Worm (Caenorhabditis elegans) whole organism, young adult: Measurements from ENCODE around the gene yars-2.

Source experiments
- B0035.1 ChIP-seq: sonication (generic microtip); optimal IDR thresholded peaks from 2 replicates; lab custom pipeline; 2016; ENCODE audit warnings: missing genetic modification characterization, mild to moderate bottlenecking, missing compliant biosample characterization, missing genotype, missing genetic modification reagents
- B0336.3 ChIP-seq: fragments of 200-800 bp; sonication (Bioruptor generic); IDR thresholded peaks from 2 replicates; pipeline ENCODE4 v1.3.6; 2022; ENCODE audit warnings: missing genetic modification characterization, missing compliant biosample characterization
- C17E4.6 ChIP-seq: fragments of 200-800 bp; sonication (Bioruptor generic); IDR thresholded peaks from 2 replicates; pipeline ENCODE4 v1.3.6; 2022; ENCODE audit warnings: missing genetic modification reagents, missing genetic modification characterization, missing compliant biosample characterization
- D2030.7 ChIP-seq: fragments of 200-800 bp; sonication (Bioruptor generic); IDR thresholded peaks from 2 replicates; pipeline ENCODE4 v1.3.6; 2022; ENCODE audit warnings: missing genetic modification reagents, missing genetic modification characterization, missing compliant biosample characterization
- F23B12.7 ChIP-seq: sonication (generic microtip); optimal IDR thresholded peaks from 2 replicates; lab custom pipeline; 2017; ENCODE audit warnings: missing genetic modification characterization, mild to moderate bottlenecking, missing compliant biosample characterization, antibody characterized with exemption, moderate library complexity; ENCODE audit not compliant: insufficient read depth
- F33H1.4 ChIP-seq: fragments of 200-800 bp; sonication (Bioruptor generic); IDR thresholded peaks from 2 replicates; pipeline ENCODE4 v1.3.6; 2022; ENCODE audit warnings: missing genetic modification reagents, missing genetic modification characterization, missing compliant biosample characterization
- K11D2.4 ChIP-seq: fragments of 200-800 bp; sonication (Bioruptor generic); IDR thresholded peaks from 2 replicates; pipeline ENCODE4 v1.3.6; 2022; ENCODE audit warnings: missing genetic modification reagents, missing genetic modification characterization, missing compliant biosample characterization
- T07F8.4 ChIP-seq: sonication (generic microtip); optimal IDR thresholded peaks from 2 replicates; lab custom pipeline; 2016; ENCODE audit warnings: mild to moderate bottlenecking, missing genetic modification characterization, moderate library complexity, missing compliant biosample characterization
- Y67H2A.10 ChIP-seq: fragments of 200-800 bp; sonication (Bioruptor generic); conservative IDR thresholded peaks from 2 replicates; pipeline ENCODE4 v1.3.6; 2022; ENCODE audit warnings: missing genetic modification reagents, missing genetic modification characterization, missing compliant biosample characterization
- athp-1 ChIP-seq: sonication (generic microtip); optimal IDR thresholded peaks from 2 replicates; lab custom pipeline; 2017; ENCODE audit warnings: mild to moderate bottlenecking, missing genetic modification characterization, missing compliant biosample characterization
- attf-3 ChIP-seq: fragments of 200-800 bp; sonication (Bioruptor generic); conservative IDR thresholded peaks from 2 replicates; pipeline ENCODE4 v1.3.6; 2022; ENCODE audit warnings: missing genetic modification reagents, missing genetic modification characterization, missing compliant biosample characterization
- attf-5 ChIP-seq: fragments of 200-800 bp; sonication (Bioruptor generic); optimal IDR thresholded peaks from 2 replicates; lab custom pipeline; 2018; ENCODE audit warnings: mild to moderate bottlenecking, missing genetic modification characterization, missing compliant biosample characterization
- ceh-40 ChIP-seq: fragments of 200-800 bp; sonication (Bioruptor generic); IDR thresholded peaks from 2 replicates; pipeline ENCODE4 v1.3.6; 2022; ENCODE audit warnings: missing genetic modification characterization, missing compliant biosample characterization
- dox-1 ChIP-seq: fragments of 200-800 bp; sonication (Bioruptor generic); IDR thresholded peaks from 2 replicates; pipeline ENCODE4 v1.3.6; 2022; ENCODE audit warnings: missing genetic modification reagents, missing genetic modification characterization, missing compliant biosample characterization
- egl-18 ChIP-seq: fragments of 200-800 bp; sonication (Bioruptor generic); IDR thresholded peaks from 2 replicates; pipeline ENCODE4 v1.3.6; 2022; ENCODE audit warnings: missing genetic modification reagents, missing genetic modification characterization, missing compliant biosample characterization
- egrh-3 ChIP-seq: fragments of 200-800 bp; sonication (Bioruptor generic); IDR thresholded peaks from 2 replicates; pipeline ENCODE4 v1.3.6; 2022; ENCODE audit warnings: missing genetic modification reagents, missing genetic modification characterization, missing compliant biosample characterization
- ekl-4 ChIP-seq: fragments of 200-800 bp; sonication (Bioruptor generic); IDR thresholded peaks from 2 replicates; pipeline ENCODE4 v1.3.6; 2022; ENCODE audit warnings: missing genetic modification reagents, missing genetic modification characterization, missing compliant biosample characterization
- gei-17 ChIP-seq: fragments of 200-800 bp; sonication (Bioruptor generic); optimal IDR thresholded peaks from 2 replicates; lab custom pipeline; 2018; ENCODE audit warnings: mild to moderate bottlenecking, missing genetic modification characterization, missing compliant biosample characterization
- him-1 ChIP-seq: sonication (generic microtip); optimal IDR thresholded peaks from 2 replicates; lab custom pipeline; 2016; ENCODE audit warnings: missing genotype, missing genetic modification reagents, missing genetic modification characterization, missing compliant biosample characterization
- hmg-1.2 ChIP-seq: fragments of 200-800 bp; sonication (Bioruptor generic); IDR thresholded peaks from 2 replicates; pipeline ENCODE4 v1.3.6; 2022; ENCODE audit warnings: missing genetic modification reagents, missing genetic modification characterization, missing compliant biosample characterization
- hsf-1 ChIP-seq: fragments of 200-800 bp; sonication (Bioruptor generic); IDR thresholded peaks from 2 replicates; pipeline ENCODE4 v1.3.6; 2022; ENCODE audit warnings: missing genetic modification reagents, missing genetic modification characterization, missing compliant biosample characterization
- lag-1 ChIP-seq: fragments of 200-800 bp; sonication (Bioruptor generic); IDR thresholded peaks from 2 replicates; pipeline ENCODE4 v1.3.6; 2022; ENCODE audit warnings: missing genetic modification reagents, missing genetic modification characterization, missing compliant biosample characterization
- let-607 ChIP-seq, 2 experiments: fragments of 200-800 bp in 1 of 2; sonication (Bioruptor generic) in 1 of 2; sonication (generic microtip) in 1 of 2; optimal IDR thresholded peaks; 2 replicates each; lab custom pipeline; 2016 to 2018; ENCODE audit warnings: mild to moderate bottlenecking in 2 of 2, missing compliant biosample characterization in 2 of 2, missing genetic modification characterization in 2 of 2, moderate library complexity in 2 of 2, missing genotype in 1 of 2
- lin-26 ChIP-seq: fragments of 200-800 bp; sonication (Bioruptor generic); IDR thresholded peaks from 2 replicates; pipeline ENCODE4 v1.3.6; 2022; ENCODE audit warnings: missing genetic modification reagents, missing genetic modification characterization, missing compliant biosample characterization
- lin-54 ChIP-seq: fragments of 200-800 bp; sonication (Bioruptor generic); optimal IDR thresholded peaks from 2 replicates; lab custom pipeline; 2018; ENCODE audit warnings: mild to moderate bottlenecking, missing genetic modification characterization, missing compliant biosample characterization
- lsl-1 ChIP-seq: fragments of 200-800 bp; sonication (Bioruptor generic); optimal IDR thresholded peaks from 2 replicates; lab custom pipeline; 2018; ENCODE audit warnings: mild to moderate bottlenecking, missing genetic modification characterization, moderate library complexity, missing compliant biosample characterization
- madf-3 ChIP-seq: fragments of 200-800 bp; sonication (Bioruptor generic); IDR thresholded peaks from 2 replicates; pipeline ENCODE4 v1.3.6; 2022; ENCODE audit warnings: missing genetic modification reagents, missing genetic modification characterization, missing compliant biosample characterization
- madf-6 ChIP-seq: fragments of 200-800 bp; sonication (Bioruptor generic); IDR thresholded peaks from 2 replicates; pipeline ENCODE4 v1.3.6; 2022; ENCODE audit warnings: missing genetic modification reagents, missing genetic modification characterization, missing compliant biosample characterization
- madf-8 ChIP-seq: fragments of 200-800 bp; sonication (Bioruptor generic); conservative IDR thresholded peaks from 2 replicates; pipeline ENCODE4 v1.3.6; 2022; ENCODE audit warnings: missing genetic modification reagents, missing genetic modification characterization, missing compliant biosample characterization
- mcd-1 ChIP-seq: fragments of 200-800 bp; sonication (Bioruptor generic); IDR thresholded peaks from 2 replicates; pipeline ENCODE4 v1.3.6; 2022; ENCODE audit warnings: missing genetic modification reagents, missing genetic modification characterization, missing compliant biosample characterization
- nfya-1 ChIP-seq: sonication (generic microtip); optimal IDR thresholded peaks from 2 replicates; lab custom pipeline; 2017; ENCODE audit warnings: antibody characterized with exemption, missing compliant biosample characterization, missing genetic modification characterization, borderline replicate concordance; ENCODE audit not compliant: insufficient read depth
- nfya-2 ChIP-seq: fragments of 200-800 bp; sonication (Bioruptor generic); IDR thresholded peaks from 2 replicates; pipeline ENCODE4 v1.3.6; 2022; ENCODE audit warnings: missing genetic modification reagents, missing genetic modification characterization, missing compliant biosample characterization
- nfyb-1 ChIP-seq: fragments of 200-800 bp; sonication (Bioruptor generic); IDR thresholded peaks from 2 replicates; pipeline ENCODE4 v1.3.6; 2022; ENCODE audit warnings: missing genetic modification reagents, missing genetic modification characterization, missing compliant biosample characterization
- pbrm-1 ChIP-seq: fragments of 200-800 bp; sonication (Bioruptor generic); IDR thresholded peaks from 2 replicates; pipeline ENCODE4 v1.3.6; 2022; ENCODE audit warnings: missing genetic modification reagents, missing genetic modification characterization, missing compliant biosample characterization
- rec-8 ChIP-seq, 2 experiments: sonication (generic microtip); optimal IDR thresholded peaks; 2 replicates each; lab custom pipeline; 2016; ENCODE audit warnings: mild to moderate bottlenecking in 2 of 2, missing genetic modification characterization in 2 of 2, missing genetic modification reagents in 2 of 2, missing genotype in 2 of 2, missing biosample characterization in 1 of 2, missing compliant biosample characterization in 1 of 2, moderate library complexity in 1 of 2
- snpc-1.1 ChIP-seq: sonication (generic microtip); optimal IDR thresholded peaks from 2 replicates; lab custom pipeline; 2017; ENCODE audit warnings: missing genetic modification characterization, mild to moderate bottlenecking, missing compliant biosample characterization, antibody characterized with exemption, moderate library complexity, missing genotype, missing genetic modification reagents; ENCODE audit not compliant: insufficient read depth
- snpc-4 ChIP-seq, 5 experiments: fragments of 150-350 bp in 1 of 5; sonication (generic microtip) in 4 of 5; optimal IDR thresholded peaks; 2 replicates each; lab custom pipeline; 2014 to 2018; ENCODE audit warnings: missing genetic modification characterization in 5 of 5, missing biosample characterization in 3 of 5, antibody characterized with exemption in 2 of 5, mild to moderate bottlenecking in 2 of 5, missing compliant biosample characterization in 2 of 5, missing genotype in 2 of 5, moderate library complexity in 2 of 5, missing genetic modification reagents in 1 of 5
- somi-1 ChIP-seq: fragments of 200-800 bp; sonication (Bioruptor generic); optimal IDR thresholded peaks from 2 replicates; lab custom pipeline; 2018; ENCODE audit warnings: mild to moderate bottlenecking, missing genetic modification characterization, missing compliant biosample characterization
- tbp1 ChIP-seq: fragments of 200-800 bp; sonication (Bioruptor generic); optimal IDR thresholded peaks from 2 replicates; lab custom pipeline; 2018; ENCODE audit warnings: mild to moderate bottlenecking, missing genetic modification characterization, missing compliant biosample characterization
- xnd-1 ChIP-seq: sonication (generic microtip); optimal IDR thresholded peaks from 2 replicates; lab custom pipeline; 2016; ENCODE audit warnings: missing genotype, missing genetic modification reagents, missing genetic modification characterization, missing compliant biosample characterization
- ztf-25 ChIP-seq: fragments of 200-800 bp; sonication (Bioruptor generic); IDR thresholded peaks from 2 replicates; pipeline ENCODE4 v1.3.6; 2022; ENCODE audit warnings: missing genetic modification reagents, missing genetic modification characterization, missing compliant biosample characterization
- ztf-6 ChIP-seq: fragments of 200-800 bp; sonication (Bioruptor generic); IDR thresholded peaks from 2 replicates; pipeline ENCODE4 v1.3.6; 2022; ENCODE audit warnings: missing genetic modification reagents, missing genetic modification characterization, missing compliant biosample characterization

Gene yars-2

ce11 chrIV:4712376-4712775 lies at the start of gene yars-2:
Gene yars-2, minus strand, starts transcription at chrIV:4712624.
- peak in 1 of 2 experiments; percentile 33 for TF ChIP-seq rec-8 (tag; optimal IDR thresholded peaks at IDR 0.05; lab: Kevin White, UChicago)
- TF ChIP-seq nfya-2 (GFP tag; lab: Robert Waterston, UW), result no peak
- no peak for TF ChIP-seq attf-3 (GFP tag; lab: Robert Waterston, UW)
- no peak for TF ChIP-seq Y67H2A.10
- TF ChIP-seq lsl-1 (GFP tag; lab: Kevin White, UChicago), result peak; percentile 27
- no peak for TF ChIP-seq egrh-3
- TF ChIP-seq hmg-1.2 (GFP tag; lab: Robert Waterston, UW), result peak; percentile 35; the same call in 1 of the 2 replicates
- TF ChIP-seq nfya-1 (tag; lab: Kevin White, UChicago), result no peak
- peak; percentile 32 for TF ChIP-seq madf-6 (GFP tag; lab: Robert Waterston, UW)
- TF ChIP-seq F23B12.7 (tag; lab: Kevin White, UChicago), result peak; percentile 15
- no peak for TF ChIP-seq madf-8
- TF ChIP-seq lin-26 (GFP tag; lab: Robert Waterston, UW), result no peak
- TF ChIP-seq B0336.3, result 0 out of 2 replicates have a peak, but pooled peaks have one; percentile 9
- peak; percentile 54 for TF ChIP-seq athp-1 (tag; lab: Kevin White, UChicago)
- 0 out of 2 replicates have a peak, but pooled peaks have one; percentile 41 for TF ChIP-seq ztf-6 (GFP tag; lab: Robert Waterston, UW)
- TF ChIP-seq B0035.1 (tag; lab: Kevin White, UChicago), result no peak
- TF ChIP-seq gei-17 (GFP tag; lab: Kevin White, UChicago), result no peak
- TF ChIP-seq let-607 (tag; optimal IDR thresholded peaks at IDR 0.05; lab: Kevin White, UChicago), result peak in 1 of 2 experiments; percentile 13
- peak; percentile 23 for TF ChIP-seq lin-54 (GFP tag; lab: Kevin White, UChicago)
- no peak for TF ChIP-seq somi-1 (GFP tag; lab: Kevin White, UChicago)
- TF ChIP-seq snpc-4 (GFP tag; optimal IDR thresholded peaks at IDR 0.05; lab: Kevin White, UChicago), result peak; percentile 26
- TF ChIP-seq snpc-4 (tag; optimal IDR thresholded peaks at IDR 0.05; lab: Kevin White, UChicago), result peak in 2 of 4 experiments; percentile 13 to 32
- TF ChIP-seq C17E4.6 (GFP tag; lab: Robert Waterston, UW), result peak; percentile 43; the same call in 1 of the 2 replicates
- TF ChIP-seq K11D2.4, result 0 out of 2 replicates have a peak, but pooled peaks have one; percentile 41
- TF ChIP-seq ztf-25 (GFP tag; lab: Robert Waterston, UW), result 0 out of 2 replicates have a peak, but pooled peaks have one; percentile 15
- peak; percentile 25 for TF ChIP-seq attf-5 (GFP tag; lab: Kevin White, UChicago)
- no peak for TF ChIP-seq mcd-1 (GFP tag; lab: Robert Waterston, UW)
- 0 out of 2 replicates have a peak, but pooled peaks have one; percentile 34 for TF ChIP-seq hsf-1 (GFP tag; lab: Robert Waterston, UW)
- TF ChIP-seq lag-1, result no peak
- TF ChIP-seq dox-1 (GFP tag; lab: Robert Waterston, UW), result peak; percentile 73

- TF ChIP-seq him-1 (tag; lab: Kevin White, UChicago) (no peak), pbrm-1 (GFP tag; lab: Robert Waterston, UW) (peak; percentile 44; the same call in 1 of the 2 replicates), ekl-4 (GFP tag; lab: Robert Waterston, UW) (peak; percentile 75), snpc-4 (GFP tag; optimal IDR thresholded peaks at IDR 0.05; lab: Kevin White, UChicago) (peak; percentile 37), snpc-4 (tag; optimal IDR thresholded peaks at IDR 0.05; lab: Kevin White, UChicago) (peak; percentile 8 to 80 (median 58)), T07F8.4 (tag; lab: Kevin White, UChicago) (no peak), snpc-1.1 (tag; lab: Kevin White, UChicago) (peak; percentile 46), nfyb-1 (no peak), lsl-1 (GFP tag; lab: Kevin White, UChicago) (peak; percentile 94), mcd-1 (GFP tag; lab: Robert Waterston, UW) (peak; percentile 67; the same call in 1 of the 2 replicates), hmg-1.2 (GFP tag; lab: Robert Waterston, UW) (0 out of 2 replicates have a peak, but pooled peaks have one; percentile 20), lag-1 (no peak), lin-54 (GFP tag; lab: Kevin White, UChicago) (peak; percentile 85), tbp1 (GFP tag; lab: Kevin White, UChicago) (peak; percentile 37), madf-3 (GFP tag; lab: Robert Waterston, UW) (0 out of 2 replicates have a peak, but pooled peaks have one; percentile 31), D2030.7 (peak; percentile 82), hsf-1 (GFP tag; lab: Robert Waterston, UW) (peak; percentile 99), ceh-40 (no peak), xnd-1 (peak; percentile 86), egl-18 (no peak), F33H1.4 (GFP tag; lab: Robert Waterston, UW) (peak; percentile 97)
Observed at ce11 chrIV:4760378-4761084, 48.1 kb upstream of the yars-2 start, which contains the start of the genes memi-1 and cyp-31A3. Gene memi-1, minus strand, starts transcription at chrIV:4760428. Gene cyp-31A3, plus strand, starts transcription at chrIV:4761049.
